Fruit fly (Drosophila melanogaster) Kc167 (cell line): ENCODE results near the gene CG31139.

Source experiments
- Myc ChIP-seq: fragments of >200 bp; optimal IDR thresholded peaks from 2 replicates; lab custom pipeline; 2017; ENCODE audit warnings: missing external identifiers
- Sin3A ChIP-seq: fragments of >200 bp; optimal IDR thresholded peaks from 2 replicates; lab custom pipeline; 2018; ENCODE audit warnings: missing external identifiers
- h ChIP-seq: fragments of >200 bp; optimal IDR thresholded peaks from 3 replicates; lab custom pipeline; 2018; ENCODE audit warnings: missing external identifiers
- insv ChIP-seq: fragments of >200 bp; optimal IDR thresholded peaks from 3 replicates; lab custom pipeline; 2018; ENCODE audit warnings: missing external identifiers
- psq ChIP-seq: fragments of >200 bp; optimal IDR thresholded peaks from 2 replicates; lab custom pipeline; 2017; ENCODE audit warnings: missing external identifiers
- ttk ChIP-seq: sonication (Bioruptor generic); optimal IDR thresholded peaks from 2 replicates; lab custom pipeline; 2017; ENCODE audit warnings: missing external identifiers

DNA sequence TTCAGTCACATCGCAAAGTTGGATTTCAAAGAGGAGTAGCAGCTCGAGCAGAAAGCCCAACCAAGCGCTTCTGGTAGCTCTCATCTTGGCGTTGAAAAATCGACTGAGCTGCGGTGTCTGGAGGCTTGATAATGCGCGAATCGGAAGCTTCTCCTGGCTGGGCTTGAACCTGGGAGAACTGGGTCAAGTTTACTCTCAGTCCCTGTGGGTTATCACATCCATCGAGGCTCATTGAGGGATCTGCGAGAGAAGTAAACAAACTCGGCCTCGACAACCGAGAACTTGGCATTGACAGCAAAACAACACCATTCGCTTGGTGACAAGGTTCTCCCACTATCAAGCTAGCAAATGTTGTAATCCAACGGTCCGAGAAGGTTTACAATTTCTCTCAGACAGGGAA lies 12.1 kb upstream of the CG31139 start, which contains the start of gene Nepl13:
- TF ChIP-seq h (lab: Kevin White, UChicago) (no peak), Myc (lab: Kevin White, UChicago) (no peak), psq (lab: Kevin White, UChicago) (no peak), insv (lab: Kevin White, UChicago) (no peak), Sin3A (lab: Kevin White, UChicago) (no peak), ttk (no peak)
